Worm (Caenorhabditis elegans) whole organism, L4/young adult: ENCODE results near the gene B0365.9.

ENCODE experiments used
- W03F9.2 ChIP-seq: fragments of 150-350 bp; optimal IDR thresholded peaks from 2 replicates; lab custom pipeline; 2014; ENCODE audit warnings: missing biosample characterization, missing genetic modification characterization
- dao-5 ChIP-seq: sonication (generic microtip); optimal IDR thresholded peaks from 2 replicates; lab custom pipeline; 2016; ENCODE audit warnings: missing genotype, missing genetic modification characterization, moderate library complexity, missing compliant biosample characterization
- him-1 ChIP-seq: sonication (generic microtip); optimal IDR thresholded peaks from 2 replicates; lab custom pipeline; 2016; ENCODE audit warnings: missing genotype, missing genetic modification reagents, missing genetic modification characterization, missing compliant biosample characterization

ce11 chrV:13162885-13163284 lies 29.5 kb upstream of the B0365.9 start:
- TF ChIP-seq him-1 (tag; lab: Kevin White, UChicago): no peak
- no peak for TF ChIP-seq dao-5 (tag; lab: Kevin White, UChicago)
- TF ChIP-seq W03F9.2: no peak
